Worm (Caenorhabditis elegans) whole organism, mixed stage, embryonic: ENCODE measurements around the gene srx-10.

Experiments
- bed-3 ChIP-seq: fragments of 200-800 bp; sonication (Bioruptor generic); optimal IDR thresholded peaks from 3 replicates; lab custom pipeline; 2018; ENCODE audit warnings: mild to moderate bottlenecking, missing genetic modification characterization, moderate library complexity, missing compliant biosample characterization
- blmp-1 ChIP-seq: fragments of 150-350 bp; optimal IDR thresholded peaks from 2 replicates; lab custom pipeline; 2014; ENCODE audit warnings: missing biosample characterization, missing genetic modification characterization
- ceh-39 ChIP-seq: fragments of 150-350 bp; optimal IDR thresholded peaks from 2 replicates; lab custom pipeline; 2014; ENCODE audit warnings: missing biosample characterization, missing genetic modification characterization
- ceh-43 ChIP-seq: fragments of 200-800 bp; sonication (Bioruptor generic); optimal IDR thresholded peaks from 2 replicates; lab custom pipeline; 2018; ENCODE audit warnings: mild to moderate bottlenecking, missing genetic modification characterization, moderate library complexity, missing compliant biosample characterization
- ceh-83 ChIP-seq: fragments of 200-800 bp; sonication (Bioruptor generic); optimal IDR thresholded peaks from 2 replicates; lab custom pipeline; 2018; ENCODE audit warnings: mild to moderate bottlenecking, missing genetic modification characterization, missing compliant biosample characterization
- ces-1 ChIP-seq: fragments of 150-350 bp; optimal IDR thresholded peaks from 2 replicates; lab custom pipeline; 2014; ENCODE audit warnings: missing biosample characterization, missing genetic modification reagents, missing genetic modification characterization
- cnd-1 ChIP-seq: fragments of 200-800 bp; sonication (Bioruptor generic); optimal IDR thresholded peaks from 2 replicates; lab custom pipeline; 2018; ENCODE audit warnings: mild to moderate bottlenecking, missing genetic modification characterization, missing compliant biosample characterization
- drap-1 ChIP-seq: fragments of 200-800 bp; sonication (Bioruptor generic); optimal IDR thresholded peaks from 3 replicates; lab custom pipeline; 2018; ENCODE audit warnings: mild to moderate bottlenecking, missing genetic modification characterization, missing compliant biosample characterization
- elt-1 ChIP-seq: sonication (generic microtip); optimal IDR thresholded peaks from 2 replicates; lab custom pipeline; 2017; ENCODE audit warnings: missing genetic modification characterization, mild to moderate bottlenecking, missing compliant biosample characterization, antibody characterized with exemption, moderate library complexity, borderline replicate concordance; ENCODE audit not compliant: insufficient read depth
- elt-3 ChIP-seq: fragments of 150-350 bp; optimal IDR thresholded peaks from 2 replicates; lab custom pipeline; 2014; ENCODE audit warnings: missing biosample characterization, missing genetic modification characterization
- flh-1 ChIP-seq: fragments of 200-800 bp; sonication (Bioruptor generic); optimal IDR thresholded peaks from 2 replicates; lab custom pipeline; 2018; ENCODE audit warnings: mild to moderate bottlenecking, missing genetic modification characterization, moderate library complexity, missing compliant biosample characterization
- ham-2 ChIP-seq: fragments of 200-800 bp; sonication (Bioruptor generic); optimal IDR thresholded peaks from 2 replicates; lab custom pipeline; 2018; ENCODE audit warnings: mild to moderate bottlenecking, missing genetic modification characterization, missing compliant biosample characterization
- lin-13 ChIP-seq: fragments of 150-350 bp; optimal IDR thresholded peaks from 2 replicates; lab custom pipeline; 2014; ENCODE audit warnings: missing biosample characterization, missing genetic modification characterization
- lin-32 ChIP-seq: fragments of 200-800 bp; sonication (Bioruptor generic); optimal IDR thresholded peaks from 2 replicates; lab custom pipeline; 2018; ENCODE audit warnings: mild to moderate bottlenecking, missing genetic modification characterization, missing compliant biosample characterization
- mab-5 ChIP-seq: fragments of 150-350 bp; optimal IDR thresholded peaks from 2 replicates; lab custom pipeline; 2014; ENCODE audit warnings: missing biosample characterization, missing genetic modification characterization
- nhr-2 ChIP-seq: fragments of 150-350 bp; optimal IDR thresholded peaks from 2 replicates; lab custom pipeline; 2014; ENCODE audit warnings: missing biosample characterization, missing genetic modification characterization
- nhr-237 ChIP-seq: fragments of 150-350 bp; optimal IDR thresholded peaks from 2 replicates; lab custom pipeline; 2014; ENCODE audit warnings: missing biosample characterization, missing genetic modification characterization
- nhr-28 ChIP-seq: fragments of 150-350 bp; optimal IDR thresholded peaks from 2 replicates; lab custom pipeline; 2014; ENCODE audit warnings: missing biosample characterization, missing genetic modification characterization
- nhr-76 ChIP-seq: sonication (generic microtip); optimal IDR thresholded peaks from 2 replicates; lab custom pipeline; 2017; ENCODE audit warnings: missing biosample characterization, missing genetic modification characterization
- pha-4 ChIP-seq: fragments of 150-350 bp; optimal IDR thresholded peaks from 2 replicates; lab custom pipeline; 2018; ENCODE audit warnings: missing biosample characterization, missing genetic modification reagents, missing genetic modification characterization
- sem-2 ChIP-seq: fragments of 200-800 bp; sonication (Bioruptor generic); optimal IDR thresholded peaks from 2 replicates; lab custom pipeline; 2018; ENCODE audit warnings: mild to moderate bottlenecking, missing genetic modification characterization, missing compliant biosample characterization
- sptf-1 ChIP-seq: sonication (generic microtip); optimal IDR thresholded peaks from 2 replicates; lab custom pipeline; 2017; ENCODE audit warnings: mild to moderate bottlenecking, missing genetic modification characterization, moderate library complexity, missing compliant biosample characterization
- tbx-8 ChIP-seq: fragments of 200-800 bp; sonication (Bioruptor generic); optimal IDR thresholded peaks from 2 replicates; lab custom pipeline; 2018; ENCODE audit warnings: mild to moderate bottlenecking, missing genetic modification characterization, moderate library complexity, missing compliant biosample characterization
- unc-39 ChIP-seq: fragments of 150-350 bp; optimal IDR thresholded peaks from 2 replicates; lab custom pipeline; 2014; ENCODE audit warnings: missing biosample characterization, missing genetic modification characterization
- unc-62 ChIP-seq: fragments of 150-350 bp; optimal IDR thresholded peaks from 2 replicates; lab custom pipeline; 2014; ENCODE audit warnings: missing biosample characterization, missing genetic modification reagents, missing genetic modification characterization
- zip-8 ChIP-seq: fragments of 150-350 bp; optimal IDR thresholded peaks from 2 replicates; lab custom pipeline; 2014; ENCODE audit warnings: missing biosample characterization, missing genetic modification characterization

srx-10 gene

DNA sequence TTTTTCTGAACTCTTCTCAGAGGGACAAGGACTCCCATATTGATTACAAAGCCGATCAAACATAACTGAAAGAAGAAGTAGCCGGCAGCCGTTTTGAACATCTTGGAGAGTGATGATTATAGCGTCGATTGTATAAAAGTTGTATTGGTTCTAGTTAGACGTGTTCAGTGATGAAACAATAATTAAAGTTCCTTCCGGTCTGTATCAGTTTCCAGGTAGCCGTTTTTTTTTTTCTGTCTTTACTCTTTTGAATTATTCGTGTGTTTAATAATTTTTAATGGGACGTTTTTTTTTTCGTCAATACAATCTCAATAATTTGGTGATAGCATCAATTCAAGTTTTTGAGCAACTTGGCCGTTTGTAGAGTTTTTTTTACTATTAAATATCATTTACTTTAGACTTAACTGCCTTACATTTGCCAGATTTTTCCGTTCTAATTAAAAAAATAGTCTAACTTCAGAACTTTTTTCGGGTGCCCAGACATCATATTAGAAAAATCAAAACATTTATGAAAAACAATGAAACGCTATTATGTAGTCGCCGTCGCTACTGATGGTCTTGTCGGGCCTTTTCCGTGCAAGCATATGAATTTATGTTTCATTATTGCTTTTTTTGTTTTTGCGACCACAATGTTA is at the start of gene srx-10, which contains the start of gene clec-226:
TSS of gene srx-10 (minus strand) at position 101 of the 635 bp plus-strand sequence.
TSS of gene clec-226 (plus strand) at position 585 of the 635 bp plus-strand sequence.
- TF ChIP-seq nhr-28 = no peak

DNA sequence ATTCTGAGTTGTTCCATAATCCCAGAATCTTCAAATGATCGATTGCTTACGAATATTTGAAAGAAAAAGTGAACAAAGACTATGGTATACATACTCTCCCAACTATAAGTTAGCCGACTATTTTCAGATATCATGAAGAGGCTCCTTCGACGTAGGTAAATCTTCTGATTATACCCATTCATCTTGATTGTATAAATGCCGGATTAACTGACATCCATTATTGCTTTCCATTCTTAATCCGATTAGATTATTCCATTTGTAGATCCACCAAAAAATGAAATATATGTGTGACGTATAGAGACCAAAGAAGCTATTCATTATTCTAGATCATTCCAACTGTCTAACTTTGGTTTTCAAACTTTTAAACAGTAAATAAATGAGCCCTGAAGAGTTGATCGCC is 47.2 kb upstream of the srx-10 start:
- TF ChIP-seq blmp-1 (tag; lab: Kevin White, UChicago) (no peak), ceh-43 (no peak), nhr-28 (no peak), tbx-8 (no peak), drap-1 (no peak), nhr-76 (no peak), bed-3 (no peak), cnd-1 (no peak), nhr-2 (no peak), ham-2 (GFP tag; lab: Kevin White, UChicago) (no peak), nhr-237 (no peak)

DNA sequence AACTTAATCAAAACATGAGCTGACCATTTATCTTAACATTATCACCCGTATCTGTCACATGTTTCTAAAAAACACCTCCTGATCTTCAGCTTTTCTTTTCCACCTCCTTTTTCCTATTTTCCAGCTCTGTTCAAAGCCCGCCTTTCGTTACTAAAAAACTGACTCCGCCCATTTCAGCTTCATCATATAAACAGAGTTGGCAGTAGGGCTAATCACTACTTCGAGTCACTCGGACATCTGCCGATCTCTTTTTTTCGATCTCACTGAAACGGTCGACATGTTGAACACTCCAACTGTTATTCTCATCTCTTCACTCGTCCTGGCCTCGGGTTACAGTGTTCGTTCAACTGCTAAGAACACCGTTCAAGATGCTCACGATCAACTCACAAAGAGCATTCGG is 46.2 kb upstream of the srx-10 start, which contains the start of gene droe-4:
TSS of gene droe-4 (plus strand) at position 172 of the 400 bp plus-strand sequence.
- TF ChIP-seq blmp-1 (tag; lab: Kevin White, UChicago) (no peak), ham-2 (GFP tag; lab: Kevin White, UChicago) (no peak)
- TF ChIP-seq, all 35 proteins: peak for 0

DNA sequence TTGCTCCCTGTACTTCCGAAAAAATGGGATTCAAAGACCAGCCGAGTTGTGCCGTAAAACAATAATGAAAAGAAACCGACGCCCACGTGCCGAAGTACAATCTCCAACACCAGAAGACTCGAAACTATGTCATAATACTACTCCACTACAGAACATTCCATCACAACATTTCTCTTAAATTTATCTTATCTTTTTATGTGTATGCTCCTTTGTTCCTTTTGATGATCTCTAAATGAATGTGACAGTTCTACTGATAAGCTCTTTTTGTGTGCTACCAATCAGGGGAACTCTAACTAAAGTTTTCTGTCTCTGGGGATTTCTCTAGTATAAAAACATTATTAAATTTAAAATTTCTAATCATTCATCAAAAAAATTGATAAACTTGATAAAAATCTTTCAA is 40.5 kb upstream of the srx-10 start:
- TF ChIP-seq sptf-1 (tag; lab: Kevin White, UChicago) = no peak
- TF ChIP-seq unc-39 (tag; lab: Kevin White, UChicago) = no peak
- no peak for TF ChIP-seq ceh-39 (tag; lab: Kevin White, UChicago)
- no peak for TF ChIP-seq tbx-8
- no peak for TF ChIP-seq unc-62
- TF ChIP-seq nhr-2 = no peak
- TF ChIP-seq flh-1 (GFP tag; lab: Kevin White, UChicago) = no peak
- no peak for TF ChIP-seq zip-8 (tag; lab: Kevin White, UChicago)
- no peak for TF ChIP-seq elt-1 (tag; lab: Kevin White, UChicago)
- TF ChIP-seq ceh-83 (GFP tag; lab: Kevin White, UChicago) = no peak
- no peak for TF ChIP-seq drap-1

ce11 chrV:13984828-13985227 is 38.5 kb upstream of the srx-10 start, which contains the start of gene end-1:
TSS of gene end-1 (plus strand) at chrV:13985128.
- TF ChIP-seq mab-5 (tag; lab: Kevin White, UChicago) (no peak), lin-13 (no peak), ces-1 (GFP tag; lab: Kevin White, UChicago) (no peak), sem-2 (GFP tag; lab: Kevin White, UChicago) (no peak), zip-8 (tag; lab: Kevin White, UChicago) (no peak), elt-1 (tag; lab: Kevin White, UChicago) (no peak), ceh-83 (GFP tag; lab: Kevin White, UChicago) (no peak), bed-3 (no peak), elt-3 (no peak), ceh-39 (tag; lab: Kevin White, UChicago) (no peak), cnd-1 (no peak)

ce11 chrV:13981677-13982076 is 35.4 kb upstream of the srx-10 start:
- TF ChIP-seq unc-62 = no peak

- TF ChIP-seq sptf-1 (tag; lab: Kevin White, UChicago) (no peak), ceh-83 (GFP tag; lab: Kevin White, UChicago) (no peak), nhr-28 (no peak), pha-4 (tag; lab: Kevin White, UChicago) (no peak), lin-32 (GFP tag; lab: Kevin White, UChicago) (no peak), cnd-1 (no peak), mab-5 (tag; lab: Kevin White, UChicago) (no peak), elt-1 (tag; lab: Kevin White, UChicago) (no peak), unc-39 (tag; lab: Kevin White, UChicago) (no peak), lin-13 (no peak), nhr-2 (no peak)
- TF ChIP-seq, all 35 proteins: peak for 0
These were observed 34.5 kb upstream of the srx-10 start, which contains the start of gene eol-1 for ce11 chrV:13980807-13981206. TSS of gene eol-1 (minus strand) at chrV:13980907.
